Fruit fly (Drosophila melanogaster): Measurements from ENCODE around the gene Ogg1.

Ogg1 gene

DNA sequence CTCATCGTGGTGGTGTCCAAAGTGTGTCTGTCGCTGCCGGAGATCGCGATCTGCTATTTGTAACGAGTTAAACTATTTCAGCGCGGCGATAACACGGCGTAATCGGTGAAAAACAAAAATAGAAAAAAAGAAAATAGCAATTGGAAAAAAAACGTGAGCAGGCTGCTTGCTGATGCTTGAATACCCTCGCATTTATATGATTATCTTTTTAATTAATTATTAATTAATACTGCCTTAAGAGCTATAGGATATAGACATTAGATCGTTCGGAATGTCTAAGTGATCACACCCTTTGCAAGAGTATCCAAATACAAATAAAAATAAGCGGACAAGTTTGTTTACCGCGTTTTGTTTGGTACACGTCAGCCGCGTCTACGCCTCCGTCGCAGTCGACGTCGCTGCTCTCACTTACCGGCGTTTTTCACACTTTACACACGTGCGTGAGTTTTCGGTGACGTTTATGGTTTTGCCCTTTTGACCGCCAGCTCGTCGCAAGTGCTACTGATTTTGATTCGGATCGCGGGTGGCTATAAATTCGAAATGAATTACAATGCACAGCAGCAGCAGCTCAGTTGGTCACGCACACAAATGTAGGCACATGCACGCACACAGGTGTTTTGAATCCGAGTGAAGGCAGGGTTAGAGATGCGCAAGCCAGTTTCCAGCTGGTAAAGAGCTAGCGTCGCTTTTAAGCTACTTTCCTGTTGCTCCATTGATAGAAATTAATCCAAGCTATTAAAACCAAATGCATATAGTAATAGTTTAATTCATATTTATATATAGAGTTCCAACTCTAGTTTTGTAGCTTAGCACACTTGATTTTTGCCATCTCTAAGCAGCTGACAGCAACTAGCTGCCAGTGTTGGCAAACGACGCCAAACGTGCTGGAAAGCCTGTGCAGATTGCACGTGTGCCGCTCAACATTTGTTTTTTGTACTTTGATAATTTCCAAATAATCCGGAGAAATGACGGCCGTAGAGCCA is 24.2 kb downstream of the Ogg1 start, which contains the start of the genes CG2004 and CG1785 (continued):
- TF ChIP-seq Myb (GFP tag; optimal IDR thresholded peaks at IDR 0.05) (peak; percentile 34), CG8944 (GFP tag; optimal IDR thresholded peaks at IDR 0.05) (peak; percentile 85), CG6272 (GFP tag; IDR thresholded peaks at IDR 0.05) (peak; percentile 93), crp (GFP tag; optimal IDR thresholded peaks at IDR 0.05) (peak; percentile 82 to 97), Rfx (GFP tag; IDR thresholded peaks at IDR 0.05) (peak; percentile 96), ranshi (GFP tag; IDR thresholded peaks at IDR 0.05) (peak; percentile 93), Six4 (GFP tag; optimal IDR thresholded peaks at IDR 0.05) (peak; percentile 89), CG10979 (tag; optimal IDR thresholded peaks at IDR 0.05) (peak; percentile 84), p53 (GFP tag; optimal IDR thresholded peaks at IDR 0.05) (no peak), CG6683 (GFP tag; optimal IDR thresholded peaks at IDR 0.05) (peak; percentile 82), CG12219 (GFP tag; optimal IDR thresholded peaks at IDR 0.05) (peak; percentile 61), luna (GFP tag; optimal IDR thresholded peaks at IDR 0.05) (no peak), pum (GFP tag; optimal IDR thresholded peaks at IDR 0.05) (peak; percentile 80), CG10274 (GFP tag; optimal IDR thresholded peaks at IDR 0.05) (peak; percentile 56), Eip74EF (GFP tag; optimal IDR thresholded peaks at IDR 0.05) (no peak), crol (GFP tag; IDR thresholded peaks at IDR 0.05) (peak; percentile 32; the same call in 1 of the 2 replicates), CG11560 (tag; IDR thresholded peaks at IDR 0.05) (peak; percentile 77), HLHmδ (GFP tag; optimal IDR thresholded peaks at IDR 0.05) (no peak), CG17612 (GFP tag; IDR thresholded peaks at IDR 0.05) (peak; percentile 82), CG30431 (GFP tag; optimal IDR thresholded peaks at IDR 0.05) (peak; percentile 88), NC2α (GFP tag; optimal IDR thresholded peaks at IDR 0.05) (peak; percentile 39), ham (GFP tag; IDR thresholded peaks at IDR 0.05) (peak; percentile 84), ind (GFP tag; optimal IDR thresholded peaks at IDR 0.05) (peak; percentile 91), cg (GFP tag; optimal IDR thresholded peaks at IDR 0.05) (peak; percentile 91), Awh (GFP tag; IDR thresholded peaks at IDR 0.05) (peak; percentile 89), CG16863 (GFP tag; optimal IDR thresholded peaks at IDR 0.05) (peak; percentile 82), zen (tag; optimal IDR thresholded peaks at IDR 0.05) (peak; percentile 90), wek (GFP tag; optimal IDR thresholded peaks at IDR 0.05) (peak; percentile 6), CG17568 (GFP tag; optimal IDR thresholded peaks at IDR 0.05) (no peak), Dref (GFP tag; IDR thresholded peaks at IDR 0.05) (peak; percentile 44), CG16815 (GFP tag; optimal IDR thresholded peaks at IDR 0.05) (peak; percentile 90), CG17361 (GFP tag; IDR thresholded peaks at IDR 0.05) (peak; percentile 94), knrl (GFP tag; IDR thresholded peaks at IDR 0.05; ENCODE audit: partially characterized antibody) (peak; percentile 75), lbe (GFP tag; optimal IDR thresholded peaks at IDR 0.05) (peak; percentile 80), CG11093 (GFP tag; IDR thresholded peaks at IDR 0.05) (peak; percentile 91), CG15011 (GFP tag; optimal IDR thresholded peaks at IDR 0.05) (peak; percentile 77), CG5180 (GFP tag; optimal IDR thresholded peaks at IDR 0.05) (peak; percentile 63), CG14441 (GFP tag; IDR thresholded peaks at IDR 0.05) (peak; percentile 94), CG33557 (GFP tag; optimal IDR thresholded peaks at IDR 0.05) (peak; percentile 85), CG11504 (tag; optimal IDR thresholded peaks at IDR 0.05) (peak; percentile 87), crc (GFP tag; optimal IDR thresholded peaks at IDR 0.05) (peak; percentile 44), Ets65A (GFP tag) (peak; percentile 97), CG16779 (GFP tag; IDR thresholded peaks at IDR 0.05) (peak; percentile 90), Nf-YC (tag; optimal IDR thresholded peaks at IDR 0.05) (peak; percentile 81), row (GFP tag; IDR thresholded peaks at IDR 0.05) (peak; percentile 97), usp (GFP tag; optimal IDR thresholded peaks at IDR 0.05) (no peak), CG17829 (tag; optimal IDR thresholded peaks at IDR 0.05) (peak; percentile 92), C15 (GFP tag; IDR thresholded peaks at IDR 0.05) (peak; percentile 79; the same call in 1 of the 3 replicates)
